Worm (Caenorhabditis elegans): Measurements from ENCODE around the gene T12B3.2.

Gene T12B3.2

DNA sequence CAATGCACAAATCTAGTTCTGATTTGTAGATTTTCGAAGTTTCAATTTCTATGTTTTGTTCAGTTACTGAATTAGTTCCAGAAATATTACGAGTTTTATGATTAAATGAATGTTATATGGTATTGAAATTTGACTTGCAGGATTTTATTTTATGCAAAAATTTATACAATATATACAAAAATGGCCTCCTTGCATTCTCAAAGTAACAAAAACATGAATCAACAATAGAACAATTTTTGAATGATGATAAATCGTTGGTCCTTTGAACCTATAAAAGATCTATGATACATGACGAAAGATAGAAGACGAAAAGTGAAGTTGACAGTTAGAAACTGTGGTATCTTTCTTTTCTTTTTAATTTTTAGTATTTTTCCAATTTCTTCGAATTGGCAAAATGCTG is at the start of gene T12B3.2:
Gene T12B3.2, plus strand, starts transcription at position 301 of the 400 bp plus-strand sequence.
- TF ChIP-seq fos-1 (tag; optimal IDR thresholded peaks at IDR 0.05), result no peak
- no peak for TF ChIP-seq ceh-90 (tag; optimal IDR thresholded peaks at IDR 0.05)
- TF ChIP-seq unc-86 (tag; optimal IDR thresholded peaks at IDR 0.05), result no peak
- no peak for TF ChIP-seq mef-2 (tag; optimal IDR thresholded peaks at IDR 0.05)
- no peak for TF ChIP-seq nhr-12 (tag; optimal IDR thresholded peaks at IDR 0.05)
- no peak for TF ChIP-seq fkh-10 (GFP tag; optimal IDR thresholded peaks at IDR 0.05)
- no peak for TF ChIP-seq nhr-85 (tag)

DNA sequence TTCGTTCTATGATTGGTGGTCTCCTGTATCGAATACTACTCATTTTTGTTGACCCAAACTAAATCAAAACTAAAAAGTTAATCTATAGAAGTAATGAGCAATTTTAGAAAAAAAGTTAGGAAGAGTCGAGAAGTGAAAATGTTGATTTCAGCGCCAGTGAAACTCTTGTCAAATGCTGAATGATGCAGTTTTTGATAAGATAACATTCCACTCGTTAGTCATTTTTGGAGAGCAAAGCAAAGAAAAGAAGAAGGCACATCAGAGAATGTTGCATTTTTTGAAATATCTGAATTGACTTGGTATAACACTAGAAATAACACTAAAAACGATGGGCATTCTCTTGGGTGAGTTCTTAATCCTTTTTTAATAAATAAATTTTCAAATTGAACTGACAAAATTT is 47.7 kb upstream of the T12B3.2 start, which contains the start of gene sqst-2:
Gene sqst-2, minus strand, starts transcription at position 58 of the 400 bp plus-strand sequence.
- TF ChIP-seq sptf-1 (tag; optimal IDR thresholded peaks at IDR 0.05) (no peak), sox-4 (tag; optimal IDR thresholded peaks at IDR 0.05) (no peak), vab-15 (tag; optimal IDR thresholded peaks at IDR 0.05) (no peak), pax-3 (tag; optimal IDR thresholded peaks at IDR 0.05) (no peak), fos-1 (tag; optimal IDR thresholded peaks at IDR 0.05) (no peak), grh-1 (GFP tag; IDR thresholded peaks at IDR 0.05) (no peak), nhr-84 (tag; optimal IDR thresholded peaks at IDR 0.05) (no peak), aha-1 (tag; optimal IDR thresholded peaks at IDR 0.05) (no peak)

ce11 chrIV:7332695-7333094 is 43.9 kb upstream of the T12B3.2 start, which contains the start of gene ocr-4:
Gene ocr-4 (minus strand): TSS chrIV:7332795.
- TF ChIP-seq pag-3 (tag; optimal IDR thresholded peaks at IDR 0.05; ENCODE audit: borderline replicate concordance, insufficient read depth), result no peak
- TF ChIP-seq irx-1 (tag; optimal IDR thresholded peaks at IDR 0.05), result no peak
- no peak for TF ChIP-seq efl-1 (optimal IDR thresholded peaks at IDR 0.05)
- no peak for TF ChIP-seq efl-1 (GFP tag; optimal IDR thresholded peaks at IDR 0.05 in 1 of 2)
- no peak for TF ChIP-seq hlh-4 (tag; optimal IDR thresholded peaks at IDR 0.05)
- no peak for TF ChIP-seq egl-13 (tag; optimal IDR thresholded peaks at IDR 0.05)
- TF ChIP-seq nhr-76 (tag; optimal IDR thresholded peaks at IDR 0.05), result no peak
- TF ChIP-seq aha-1 (tag; optimal IDR thresholded peaks at IDR 0.05), result no peak
- TF ChIP-seq tlp-1 (tag; optimal IDR thresholded peaks at IDR 0.05), result no peak
- TF ChIP-seq blmp-1 (tag; optimal IDR thresholded peaks at IDR 0.05), result no peak
- no peak for TF ChIP-seq fkh-8 (tag; optimal IDR thresholded peaks at IDR 0.05)
- no peak for TF ChIP-seq unc-130 (tag; optimal IDR thresholded peaks at IDR 0.05)
- no peak for TF ChIP-seq pqm-1 (tag; optimal IDR thresholded peaks at IDR 0.05)
- no peak for TF ChIP-seq ceh-90 (tag; optimal IDR thresholded peaks at IDR 0.05)

DNA sequence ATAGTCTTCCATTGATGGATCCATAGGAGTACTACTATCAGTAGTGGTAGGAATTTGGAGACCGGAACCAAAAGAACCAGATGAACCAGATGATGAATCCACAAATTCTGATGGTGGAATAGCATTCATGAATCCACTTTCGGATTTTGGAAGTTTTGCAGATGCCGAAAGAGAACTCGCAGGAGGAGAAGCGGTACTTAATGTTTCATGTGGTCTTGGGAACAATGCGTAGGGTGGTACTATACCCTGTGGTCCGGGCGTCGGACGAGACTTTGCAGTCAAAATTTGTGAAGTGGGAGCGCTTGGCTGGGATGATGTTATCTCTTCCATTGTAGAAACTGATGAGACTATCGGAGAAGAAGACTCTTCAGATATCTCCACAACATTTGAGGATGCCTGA is 38.6 kb upstream of the T12B3.2 start:
- no peak for TF ChIP-seq lin-35 (GFP tag; optimal IDR thresholded peaks at IDR 0.05)
- no peak for TF ChIP-seq hlh-4 (tag; optimal IDR thresholded peaks at IDR 0.05)
- TF ChIP-seq F16B12.6 (tag; optimal IDR thresholded peaks at IDR 0.05), result no peak
- no peak for TF ChIP-seq unc-98 (GFP tag; IDR thresholded peaks at IDR 0.05)
- TF ChIP-seq blmp-1 (tag; optimal IDR thresholded peaks at IDR 0.05), result no peak
- TF ChIP-seq sox-4 (tag; optimal IDR thresholded peaks at IDR 0.05), result no peak
- TF ChIP-seq pag-3 (tag; optimal IDR thresholded peaks at IDR 0.05; ENCODE audit: borderline replicate concordance, insufficient read depth), result no peak
- no peak for TF ChIP-seq efl-1 (optimal IDR thresholded peaks at IDR 0.05)
- no peak for TF ChIP-seq efl-1 (GFP tag; optimal IDR thresholded peaks at IDR 0.05 in 1 of 2)
- no peak for TF ChIP-seq nhr-85 (tag)
- TF ChIP-seq sup-37 (GFP tag; optimal IDR thresholded peaks at IDR 0.05), result no peak
- no peak for TF ChIP-seq elt-2 (tag; optimal IDR thresholded peaks at IDR 0.05)
- TF ChIP-seq sptf-1 (tag; optimal IDR thresholded peaks at IDR 0.05), result no peak
- no peak for TF ChIP-seq nhr-11 (tag; optimal IDR thresholded peaks at IDR 0.05)
- no peak for TF ChIP-seq mab-9 (GFP tag; IDR thresholded peaks at IDR 0.05)
- TF ChIP-seq mdl-1 (tag; optimal IDR thresholded peaks at IDR 0.05), result no peak

ce11 chrIV:7339095-7339494 is 37.5 kb upstream of the T12B3.2 start:
- TF ChIP-seq unc-62 (GFP tag; optimal IDR thresholded peaks at IDR 0.05) (no peak), nhr-237 (tag; optimal IDR thresholded peaks at IDR 0.05) (no peak), snu-23 (GFP tag; optimal IDR thresholded peaks at IDR 0.05) (no peak), nhr-19 (GFP tag; conservative IDR thresholded peaks at IDR 0.05) (no peak), fkh-4 (tag; optimal IDR thresholded peaks at IDR 0.05; ENCODE audit: borderline replicate concordance) (no peak), grh-1 (GFP tag; IDR thresholded peaks at IDR 0.05) (no peak), swsn-7 (tag; optimal IDR thresholded peaks at IDR 0.05) (no peak), rnt-1 (tag; optimal IDR thresholded peaks at IDR 0.05) (no peak), nhr-77 (tag; optimal IDR thresholded peaks at IDR 0.05) (no peak), ets-5 (GFP tag; IDR thresholded peaks at IDR 0.05) (no peak), lin-39 (tag; optimal IDR thresholded peaks at IDR 0.05) (no peak), nhr-85 (tag) (no peak), mab-9 (GFP tag; IDR thresholded peaks at IDR 0.05) (no peak), egl-27 (tag; optimal IDR thresholded peaks at IDR 0.05) (no peak), tbx-2 (tag; optimal IDR thresholded peaks at IDR 0.05) (no peak), nhr-12 (tag; optimal IDR thresholded peaks at IDR 0.05) (no peak), ceh-88 (GFP tag; IDR thresholded peaks at IDR 0.05) (no peak), zag-1 (tag; optimal IDR thresholded peaks at IDR 0.05) (no peak)
